Worm (Caenorhabditis elegans): ENCODE results near the gene D2023.1.

The D2023.1 gene

ce11 chrV:11789474-11789873 is at the start of gene D2023.1:
D2023.1 (plus strand) TSS chrV:11789550.
- TF ChIP-seq swsn-7 (tag; optimal IDR thresholded peaks at IDR 0.05) (no peak), skn-1 (tag; optimal IDR thresholded peaks at IDR 0.05) (no peak), ceh-8 (GFP tag; optimal IDR thresholded peaks at IDR 0.05) (no peak), aha-1 (tag; optimal IDR thresholded peaks at IDR 0.05) (no peak), elt-3 (tag; optimal IDR thresholded peaks at IDR 0.05) (no peak), nhr-71 (tag; optimal IDR thresholded peaks at IDR 0.05) (no peak), pax-3 (tag; optimal IDR thresholded peaks at IDR 0.05) (no peak), egl-13 (tag; optimal IDR thresholded peaks at IDR 0.05) (no peak), mdl-1 (tag; optimal IDR thresholded peaks at IDR 0.05) (no peak), efl-3 (GFP tag; optimal IDR thresholded peaks at IDR 0.05) (no peak), nhr-12 (tag; optimal IDR thresholded peaks at IDR 0.05) (no peak), ceh-88 (GFP tag; IDR thresholded peaks at IDR 0.05) (no peak), lin-39 (tag; optimal IDR thresholded peaks at IDR 0.05) (no peak)

ce11 chrV:11739820-11740219 is 49.5 kb upstream of the D2023.1 start, which contains the start of gene T04F3.1:
T04F3.1 (plus strand) TSS chrV:11740065.
- TF ChIP-seq elt-3 (tag; optimal IDR thresholded peaks at IDR 0.05) (peak in 5 of 6 experiments; percentile 16 to 73 (median 67)), mab-9 (GFP tag; IDR thresholded peaks at IDR 0.05) (no peak), lin-14 (GFP tag; optimal IDR thresholded peaks at IDR 0.05) (peak; percentile 44), pag-3 (tag; optimal IDR thresholded peaks at IDR 0.05; ENCODE audit: borderline replicate concordance, insufficient read depth) (no peak), nhr-20 (tag; optimal IDR thresholded peaks at IDR 0.05) (peak; percentile 8), blmp-1 (tag; optimal IDR thresholded peaks at IDR 0.05) (peak; percentile 77), pax-3 (tag; optimal IDR thresholded peaks at IDR 0.05) (no peak), efl-1 (optimal IDR thresholded peaks at IDR 0.05) (no peak), efl-1 (GFP tag; optimal IDR thresholded peaks at IDR 0.05 in 1 of 2) (peak in 1 of 2 experiments; percentile 43), grh-1 (GFP tag; IDR thresholded peaks at IDR 0.05) (no peak), dpl-1 (GFP tag; optimal IDR thresholded peaks at IDR 0.05) (no peak)

- TF ChIP-seq blmp-1 (tag; optimal IDR thresholded peaks at IDR 0.05) (peak; percentile 96), skn-1 (tag; optimal IDR thresholded peaks at IDR 0.05) (no peak), Y116A8C.19 (tag; optimal IDR thresholded peaks at IDR 0.05; ENCODE audit: borderline replicate concordance) (no peak), pqm-1 (tag; optimal IDR thresholded peaks at IDR 0.05) (no peak)
These were observed 48.3 kb upstream of the D2023.1 start for ce11 chrV:11741078-11741477.

- TF ChIP-seq sptf-1 (tag; optimal IDR thresholded peaks at IDR 0.05): no peak
- no peak for TF ChIP-seq ceh-8 (GFP tag; optimal IDR thresholded peaks at IDR 0.05)
- TF ChIP-seq snpc-4 (tag; optimal IDR thresholded peaks at IDR 0.05): no peak
- no peak for TF ChIP-seq dpl-1 (GFP tag; optimal IDR thresholded peaks at IDR 0.05)
- no peak for TF ChIP-seq efl-3 (GFP tag; optimal IDR thresholded peaks at IDR 0.05)
- TF ChIP-seq snu-23 (GFP tag; optimal IDR thresholded peaks at IDR 0.05): no peak
- no peak for TF ChIP-seq fkh-8 (tag; optimal IDR thresholded peaks at IDR 0.05)
- TF ChIP-seq pqm-1 (tag; optimal IDR thresholded peaks at IDR 0.05): no peak
- TF ChIP-seq efl-1 (optimal IDR thresholded peaks at IDR 0.05): no peak
- peak in 1 of 2 experiments; percentile 83 for TF ChIP-seq efl-1 (GFP tag; optimal IDR thresholded peaks at IDR 0.05 in 1 of 2)
- no peak for TF ChIP-seq alr-1 (tag; optimal IDR thresholded peaks at IDR 0.05; ENCODE audit: borderline replicate concordance)
- TF ChIP-seq nhr-85 (tag): no peak
- no peak for TF ChIP-seq dsc-1 (tag; optimal IDR thresholded peaks at IDR 0.05)
- TF ChIP-seq blmp-1 (tag; optimal IDR thresholded peaks at IDR 0.05): no peak
- no peak for TF ChIP-seq vab-15 (tag; optimal IDR thresholded peaks at IDR 0.05)
- peak in 1 of 2 experiments; percentile 10 for TF ChIP-seq lsy-2 (tag; optimal IDR thresholded peaks at IDR 0.05)
- TF ChIP-seq fos-1 (tag; optimal IDR thresholded peaks at IDR 0.05): no peak
- TF ChIP-seq nhr-76 (tag; optimal IDR thresholded peaks at IDR 0.05): no peak
- TF ChIP-seq ztf-4 (tag; optimal IDR thresholded peaks at IDR 0.05): no peak
- TF ChIP-seq nhr-84 (tag; optimal IDR thresholded peaks at IDR 0.05): no peak
- TF ChIP-seq zip-4 (GFP tag; optimal IDR thresholded peaks at IDR 0.05): no peak
- no peak for TF ChIP-seq tlp-1 (tag; optimal IDR thresholded peaks at IDR 0.05)
- peak; percentile 10 for TF ChIP-seq rnt-1 (tag; optimal IDR thresholded peaks at IDR 0.05)
- TF ChIP-seq nhr-77 (tag; optimal IDR thresholded peaks at IDR 0.05): no peak
- no peak for TF ChIP-seq lin-39 (tag; optimal IDR thresholded peaks at IDR 0.05)
- no peak for TF ChIP-seq mab-9 (GFP tag; IDR thresholded peaks at IDR 0.05)
- TF ChIP-seq nhr-237 (tag; optimal IDR thresholded peaks at IDR 0.05): no peak
- TF ChIP-seq nhr-47 (tag; optimal IDR thresholded peaks at IDR 0.05): no peak
- TF ChIP-seq xbp-1 (tag; optimal IDR thresholded peaks at IDR 0.05): no peak
- TF ChIP-seq sup-37 (GFP tag; optimal IDR thresholded peaks at IDR 0.05): no peak
- peak; percentile 68 for TF ChIP-seq F16B12.6 (tag; optimal IDR thresholded peaks at IDR 0.05)
These were observed 37.9 kb upstream of the D2023.1 start for ce11 chrV:11751480-11751879.

All from whole organism, L1 larva.